Worm (Caenorhabditis elegans): Measurements from ENCODE around the gene set-27.
A peak's percentile ranks its signal among the peaks of the same experiment; 100 is the strongest.
"Not testable (repeated sequence)": the region's sequence is repeated elsewhere in the genome, so short reads cannot be mapped to it uniquely, and the experiment has no call there.

Gene set-27

DNA sequence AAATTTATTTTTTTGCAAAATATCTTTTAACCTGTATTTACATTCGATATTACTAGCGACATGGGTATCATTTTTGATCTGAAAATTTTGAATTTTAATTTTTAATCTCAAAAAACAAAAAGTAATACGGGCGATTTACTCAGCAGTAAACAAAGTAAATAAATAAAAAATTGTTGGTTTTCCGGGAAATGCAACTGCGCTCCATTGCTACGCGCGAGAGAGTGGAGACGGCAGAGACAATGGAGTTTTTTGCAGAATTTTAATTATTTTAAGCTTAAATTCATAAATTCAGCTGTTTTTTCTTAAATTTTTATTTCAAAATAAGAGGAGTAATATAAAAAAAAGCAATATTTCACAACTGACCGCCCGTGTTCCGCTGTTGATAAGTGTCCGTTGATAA is 2.0 kb upstream of the set-27 start, which contains the start of gene slc-30A9:
Gene slc-30A9, minus strand, starts transcription at position 78 of the 400 bp plus-strand sequence.
- no peak for TF ChIP-seq egl-27 (tag; optimal IDR thresholded peaks at IDR 0.05)
- TF ChIP-seq F13H6.1 (tag; optimal IDR thresholded peaks at IDR 0.05) = peak; percentile 4
- TF ChIP-seq crh-2 (tag; optimal IDR thresholded peaks at IDR 0.05) = peak; percentile 23
- no peak for TF ChIP-seq nhr-6 (tag; optimal IDR thresholded peaks at IDR 0.05)
- no peak for TF ChIP-seq R02D3.7 (tag; optimal IDR thresholded peaks at IDR 0.05)
- TF ChIP-seq nhr-21 (tag; optimal IDR thresholded peaks at IDR 0.05) = no peak
- TF ChIP-seq lin-11 (tag; optimal IDR thresholded peaks at IDR 0.05) = no peak
- peak; percentile 65 for TF ChIP-seq C34F6.9 (tag; optimal IDR thresholded peaks at IDR 0.05)
- TF ChIP-seq lsy-2 (tag; optimal IDR thresholded peaks at IDR 0.05) = peak; percentile 23 to 67
- no peak for TF ChIP-seq ama-1 (optimal IDR thresholded peaks at IDR 0.05)
- TF ChIP-seq unc-55 (GFP tag; optimal IDR thresholded peaks at IDR 0.05) = peak; percentile 72
- no peak for TF ChIP-seq mdl-1 (tag; optimal IDR thresholded peaks at IDR 0.05)
- no peak for TF ChIP-seq ztf-1 (GFP tag; conservative IDR thresholded peaks at IDR 0.05)
- TF ChIP-seq nhr-237 (tag; optimal IDR thresholded peaks at IDR 0.05) = no peak
- no peak for TF ChIP-seq sem-4 (tag; optimal IDR thresholded peaks at IDR 0.05)
- TF ChIP-seq nhr-12 (tag; optimal IDR thresholded peaks at IDR 0.05) = no peak
- peak; percentile 35 for TF ChIP-seq lin-13 (GFP tag; optimal IDR thresholded peaks at IDR 0.05)

DNA sequence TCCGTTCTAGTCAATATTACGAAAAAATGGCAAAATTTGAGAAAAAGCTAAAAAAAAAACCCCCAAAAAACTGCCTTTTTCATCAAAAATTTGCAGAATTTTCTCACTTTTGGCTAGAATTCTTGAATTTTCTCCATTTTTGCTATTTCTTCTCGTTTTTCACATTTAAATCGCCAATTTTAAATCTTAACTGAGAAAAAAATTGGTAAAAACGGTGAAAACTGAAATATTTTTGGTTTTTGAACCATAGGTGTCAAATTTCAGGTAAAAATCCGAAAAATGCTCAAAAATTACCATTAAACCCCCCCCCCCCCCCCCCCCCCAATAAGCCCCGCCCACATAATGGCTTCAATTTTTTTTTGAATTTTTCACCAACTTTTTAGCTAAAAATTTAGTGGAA is 1.4 kb upstream of the set-27 start, which contains the start of gene cox-6B:
Gene cox-6B, plus strand, starts transcription at position 301 of the 400 bp plus-strand sequence.
- TF ChIP-seq mdl-1, ceh-82, ztf-11 (tag; optimal IDR thresholded peaks at IDR 0.05): not testable (repeated sequence)

DNA sequence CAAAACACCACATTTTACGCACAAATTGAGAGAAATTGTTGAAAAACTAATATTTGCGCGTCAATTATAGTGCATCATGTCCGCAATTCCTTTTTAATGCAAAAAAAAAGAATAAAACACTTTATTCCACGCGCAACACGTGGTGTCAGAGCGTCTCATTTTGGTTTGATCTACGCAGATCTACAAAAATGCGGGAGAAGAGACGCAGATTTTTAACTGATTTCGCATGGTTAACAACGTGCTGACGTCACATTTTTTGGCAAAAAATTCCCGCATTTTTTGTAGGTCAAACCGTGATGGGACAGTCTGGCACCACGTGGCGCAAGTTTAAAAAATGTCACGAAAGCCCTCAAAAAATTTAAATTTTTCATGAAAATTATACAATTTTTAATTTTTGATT is 9.5 kb downstream of the set-27 start:
- no peak for TF ChIP-seq gmeb-1 (tag; optimal IDR thresholded peaks at IDR 0.05)
- TF ChIP-seq lsy-2 (tag; optimal IDR thresholded peaks at IDR 0.05) = no peak
- no peak for TF ChIP-seq snpc-4 (tag; optimal IDR thresholded peaks at IDR 0.05)
- TF ChIP-seq nhr-12 (tag; optimal IDR thresholded peaks at IDR 0.05) = no peak
- no peak for TF ChIP-seq ceh-82 (tag; optimal IDR thresholded peaks at IDR 0.05)
- no peak for TF ChIP-seq unc-62 (GFP tag; optimal IDR thresholded peaks at IDR 0.05)
- TF ChIP-seq nhr-129 (tag; optimal IDR thresholded peaks at IDR 0.05) = no peak
- no peak for TF ChIP-seq skn-1 (tag; optimal IDR thresholded peaks at IDR 0.05)
- no peak for TF ChIP-seq elt-3 (tag; optimal IDR thresholded peaks at IDR 0.05)
- no peak for TF ChIP-seq nhr-11 (tag; optimal IDR thresholded peaks at IDR 0.05)
- TF ChIP-seq sma-3 (GFP tag; optimal IDR thresholded peaks at IDR 0.05) = no peak
- no peak for TF ChIP-seq blmp-1 (tag; optimal IDR thresholded peaks at IDR 0.05; ENCODE audit: insufficient read depth)
- no peak for TF ChIP-seq lin-13 (GFP tag; optimal IDR thresholded peaks at IDR 0.05)

DNA sequence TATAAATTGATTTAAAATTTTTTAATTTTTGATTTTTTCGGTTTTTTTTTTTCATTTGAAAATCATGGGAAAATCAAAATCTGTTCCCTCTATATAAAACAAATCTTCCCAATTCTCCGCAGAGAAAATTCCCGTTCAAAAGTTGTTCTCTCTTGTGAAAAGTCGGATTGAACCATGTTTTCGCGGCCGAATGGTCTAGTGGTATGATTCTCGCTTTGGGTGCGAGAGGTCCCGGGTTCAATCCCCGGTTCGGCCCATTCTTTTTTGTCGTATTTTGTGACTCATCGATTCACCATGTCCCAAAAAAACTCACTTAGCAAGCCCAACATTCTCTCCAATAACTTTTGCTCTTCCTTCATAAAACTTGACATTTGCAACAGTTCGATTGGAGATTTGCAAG is 10.8 kb downstream of the set-27 start:
- TF ChIP-seq fos-1 (tag; optimal IDR thresholded peaks at IDR 0.05) = peak; percentile 48
- no peak for TF ChIP-seq Y55F3AM.14 (GFP tag; optimal IDR thresholded peaks at IDR 0.05)

DNA sequence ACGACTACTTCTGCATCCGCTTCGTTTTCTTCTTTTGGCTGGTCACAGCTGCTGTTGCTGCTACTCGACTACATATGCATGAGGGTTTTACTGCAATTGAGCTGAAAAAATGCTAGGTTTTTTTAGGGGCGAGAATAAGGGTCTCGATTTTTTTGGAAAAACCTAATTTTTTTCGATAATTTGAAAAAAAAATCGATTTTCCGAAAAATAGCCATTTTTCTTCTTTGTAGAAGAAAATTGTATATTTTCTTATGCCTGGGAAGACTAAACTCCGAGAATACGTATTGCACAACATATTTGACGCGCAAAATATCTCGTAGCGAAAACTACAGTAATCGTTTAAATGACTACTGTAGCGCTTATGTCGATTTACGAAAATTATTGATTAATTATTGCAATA is 15.8 kb downstream of the set-27 start, which contains the start of gene tmem-132:
Gene tmem-132, minus strand, starts transcription at position 101 of the 400 bp plus-strand sequence.
- no peak for TF ChIP-seq unc-62 (GFP tag; optimal IDR thresholded peaks at IDR 0.05)
- no peak for TF ChIP-seq zag-1 (tag; optimal IDR thresholded peaks at IDR 0.05)
- no peak for TF ChIP-seq R02D3.7 (tag; optimal IDR thresholded peaks at IDR 0.05)
- TF ChIP-seq unc-39 (tag; optimal IDR thresholded peaks at IDR 0.05) = no peak
- TF ChIP-seq ceh-82 (tag; optimal IDR thresholded peaks at IDR 0.05) = no peak
- no peak for TF ChIP-seq elt-3 (tag; optimal IDR thresholded peaks at IDR 0.05)
- TF ChIP-seq unc-55 (GFP tag; optimal IDR thresholded peaks at IDR 0.05) = no peak
- TF ChIP-seq nhr-129 (tag; optimal IDR thresholded peaks at IDR 0.05) = no peak

DNA sequence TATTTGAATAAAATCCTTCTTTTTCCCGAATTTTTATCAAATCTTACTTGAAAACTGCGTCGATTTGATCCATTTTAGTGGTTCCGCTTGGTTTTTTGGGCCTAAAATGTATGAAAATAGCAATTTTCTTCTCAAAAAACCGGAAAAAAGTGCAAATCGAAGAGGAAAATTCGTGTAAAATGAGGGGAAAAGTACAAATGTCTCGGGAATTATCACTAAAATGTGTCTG is 24.2 kb downstream of the set-27 start, which contains the start of gene Y71H2AM.11:
Gene Y71H2AM.11, minus strand, starts transcription at position 101 of the 229 bp plus-strand sequence.
- no peak for TF ChIP-seq snpc-4 (tag; optimal IDR thresholded peaks at IDR 0.05)
- no peak for TF ChIP-seq ama-1 (optimal IDR thresholded peaks at IDR 0.05)
- no peak for TF ChIP-seq egl-27 (tag; optimal IDR thresholded peaks at IDR 0.05)
- TF ChIP-seq fos-1 (tag; optimal IDR thresholded peaks at IDR 0.05) = no peak
- no peak for TF ChIP-seq blmp-1 (tag; optimal IDR thresholded peaks at IDR 0.05; ENCODE audit: insufficient read depth)
- TF ChIP-seq dmd-4 (tag; optimal IDR thresholded peaks at IDR 0.05) = no peak
- TF ChIP-seq sem-4 (tag; optimal IDR thresholded peaks at IDR 0.05) = no peak
- TF ChIP-seq lsy-2 (tag; optimal IDR thresholded peaks at IDR 0.05) = no peak
- no peak for TF ChIP-seq ztf-1 (GFP tag; conservative IDR thresholded peaks at IDR 0.05)
- TF ChIP-seq unc-55 (GFP tag; optimal IDR thresholded peaks at IDR 0.05) = no peak
- TF ChIP-seq nhr-12 (tag; optimal IDR thresholded peaks at IDR 0.05) = no peak
- no peak for TF ChIP-seq nhr-129 (tag; optimal IDR thresholded peaks at IDR 0.05)
- TF ChIP-seq sma-3 (GFP tag; optimal IDR thresholded peaks at IDR 0.05) = no peak
- TF ChIP-seq unc-62 (GFP tag; optimal IDR thresholded peaks at IDR 0.05) = no peak
- TF ChIP-seq lin-13 (GFP tag; optimal IDR thresholded peaks at IDR 0.05) = no peak
- TF ChIP-seq nhr-23 (tag; optimal IDR thresholded peaks at IDR 0.05) = no peak
- no peak for TF ChIP-seq nhr-11 (tag; optimal IDR thresholded peaks at IDR 0.05)
